Fruit fly (Drosophila melanogaster) whole organism, embryonic: ENCODE measurements around the gene SmydA-2.

ENCODE experiments used
- Adf1 ChIP-seq: fragments of 200-800 bp; sonication (Bioruptor generic); IDR thresholded peaks from 2 replicates; pipeline ENCODE4 v1.3.6; 2022; ENCODE audit warnings: missing biosample characterization, missing genetic modification characterization
- BtbVII ChIP-seq: fragments of 200-800 bp; sonication (Bioruptor generic); optimal IDR thresholded peaks from 3 replicates; lab custom pipeline; 2017; ENCODE audit warnings: missing biosample characterization, mild to moderate bottlenecking, missing genetic modification characterization
- CG10209 ChIP-seq: fragments of 200-800 bp; sonication (Bioruptor generic); optimal IDR thresholded peaks from 3 replicates; lab custom pipeline; 2017; ENCODE audit warnings: missing biosample characterization, mild to moderate bottlenecking, missing genetic modification characterization, missing genetic modification reagents
- CG10267 ChIP-seq: fragments of 200-800 bp; sonication (Bioruptor generic); optimal IDR thresholded peaks from 2 replicates; lab custom pipeline; 2018; ENCODE audit warnings: missing biosample characterization, mild to moderate bottlenecking, missing genetic modification characterization, moderate library complexity
- CG11093 ChIP-seq: fragments of 200-800 bp; sonication (Bioruptor generic); IDR thresholded peaks from 3 replicates; pipeline ENCODE4 v1.3.6; 2022; ENCODE audit warnings: missing biosample characterization, missing genetic modification characterization
- CG12155 ChIP-seq: fragments of 200-800 bp; sonication (Bioruptor generic); optimal IDR thresholded peaks from 3 replicates; lab custom pipeline; 2016; ENCODE audit warnings: missing biosample characterization, missing genetic modification characterization
- CG16815 ChIP-seq: fragments of 200-800 bp; sonication (Bioruptor generic); optimal IDR thresholded peaks from 3 replicates; lab custom pipeline; 2017; ENCODE audit warnings: missing biosample characterization, mild to moderate bottlenecking, missing genetic modification characterization
- CG17568 ChIP-seq: fragments of 200-800 bp; sonication (Bioruptor generic); optimal IDR thresholded peaks from 2 replicates; lab custom pipeline; 2018; ENCODE audit warnings: missing biosample characterization, mild to moderate bottlenecking, missing genetic modification characterization, moderate library complexity
- CG17829 ChIP-seq: fragments of 200-800 bp; optimal IDR thresholded peaks from 2 replicates; lab custom pipeline; 2019; ENCODE audit warnings: missing biosample characterization, mild to moderate bottlenecking, missing genetic modification characterization, moderate library complexity
- CG2875 ChIP-seq: fragments of 200-800 bp; sonication (Bioruptor generic); optimal IDR thresholded peaks from 2 replicates; lab custom pipeline; 2017; ENCODE audit warnings: missing biosample characterization, mild to moderate bottlenecking, missing genetic modification characterization, missing genetic modification reagents
- CG31388 ChIP-seq: fragments of 200-800 bp; sonication (Bioruptor generic); optimal IDR thresholded peaks from 2 replicates; lab custom pipeline; 2016; ENCODE audit warnings: missing biosample characterization, missing genetic modification characterization
- CG33557 ChIP-seq: fragments of 200-800 bp; sonication (Bioruptor generic); optimal IDR thresholded peaks from 2 replicates; lab custom pipeline; 2019; ENCODE audit warnings: missing biosample characterization, mild to moderate bottlenecking, missing genetic modification characterization, moderate library complexity
- CG5245 ChIP-seq: fragments of 200-800 bp; sonication (Bioruptor generic); optimal IDR thresholded peaks from 3 replicates; lab custom pipeline; 2016; ENCODE audit warnings: missing biosample characterization, missing genetic modification characterization
- CG6683 ChIP-seq: fragments of 200-800 bp; sonication (Bioruptor generic); optimal IDR thresholded peaks from 2 replicates; lab custom pipeline; 2017; ENCODE audit warnings: missing biosample characterization, mild to moderate bottlenecking, missing genetic modification characterization, missing genetic modification reagents
- CG8281 ChIP-seq: fragments of 200-800 bp; sonication (Bioruptor generic); optimal IDR thresholded peaks from 2 replicates; lab custom pipeline; 2018; ENCODE audit warnings: missing biosample characterization, mild to moderate bottlenecking, missing genetic modification characterization, moderate library complexity
- CG8924 ChIP-seq: fragments of 200-800 bp; optimal IDR thresholded peaks from 3 replicates; lab custom pipeline; 2019; ENCODE audit warnings: missing biosample characterization, mild to moderate bottlenecking, missing genetic modification characterization, moderate library complexity
- Fer1 ChIP-seq: fragments of 200-800 bp; sonication (Bioruptor generic); optimal IDR thresholded peaks from 2 replicates; lab custom pipeline; 2017; ENCODE audit warnings: missing biosample characterization, mild to moderate bottlenecking, missing genetic modification characterization
- GATAe ChIP-seq: fragments of 200-800 bp; sonication (Bioruptor generic); conservative IDR thresholded peaks from 2 replicates; pipeline ENCODE4 v1.3.6; 2022; ENCODE audit warnings: missing biosample characterization, missing genetic modification characterization
- Gsc ChIP-seq: fragments of 200-800 bp; sonication (Bioruptor generic); IDR thresholded peaks from 2 replicates; pipeline ENCODE4 v1.3.6; 2022; ENCODE audit warnings: missing biosample characterization, missing genetic modification characterization
- HHEX ChIP-seq: fragments of 200-800 bp; sonication (Bioruptor generic); optimal IDR thresholded peaks from 3 replicates; lab custom pipeline; 2017; ENCODE audit warnings: missing biosample characterization, mild to moderate bottlenecking, missing genetic modification characterization, missing genetic modification reagents
- Hey ChIP-seq: fragments of 200-800 bp; sonication (Bioruptor generic); optimal IDR thresholded peaks from 3 replicates; lab custom pipeline; 2018; ENCODE audit warnings: missing biosample characterization, mild to moderate bottlenecking, missing genetic modification characterization
- Hr3 ChIP-seq: fragments of 200-800 bp; sonication (Bioruptor generic); optimal IDR thresholded peaks from 3 replicates; lab custom pipeline; 2016; ENCODE audit warnings: missing biosample characterization, missing genetic modification characterization
- Lhr ChIP-seq: fragments of 200-800 bp; sonication (Bioruptor generic); optimal IDR thresholded peaks from 3 replicates; lab custom pipeline; 2017; ENCODE audit warnings: mild to moderate bottlenecking, missing biosample characterization, missing genetic modification reagents, missing genetic modification characterization
- Mrtf ChIP-seq: fragments of 200-800 bp; sonication (Bioruptor generic); IDR thresholded peaks from 3 replicates; pipeline ENCODE4 v1.3.6; 2022; ENCODE audit warnings: missing biosample characterization, missing genetic modification characterization
- Myb ChIP-seq: fragments of 200-800 bp; sonication (Bioruptor generic); optimal IDR thresholded peaks from 2 replicates; lab custom pipeline; 2016; ENCODE audit warnings: missing biosample characterization, missing genetic modification characterization
- NC2β ChIP-seq: fragments of 200-800 bp; sonication (Bioruptor generic); optimal IDR thresholded peaks from 2 replicates; lab custom pipeline; 2016; ENCODE audit warnings: missing biosample characterization, missing genetic modification characterization
- Six4 ChIP-seq: fragments of 200-800 bp; sonication (Bioruptor generic); optimal IDR thresholded peaks from 2 replicates; lab custom pipeline; 2016; ENCODE audit warnings: missing biosample characterization, missing genetic modification characterization
- Sox100B ChIP-seq: fragments of 200-800 bp; sonication (Bioruptor generic); optimal IDR thresholded peaks from 3 replicates; lab custom pipeline; 2018; ENCODE audit warnings: missing biosample characterization, mild to moderate bottlenecking, missing genetic modification characterization
- Stat92E ChIP-seq, 3 experiments: fragments of >200 bp in 2 of 3; fragments of 200-800 bp in 1 of 3; sonication (Bioruptor generic) in 1 of 3; optimal IDR thresholded peaks; 2 replicates each; lab custom pipeline; 2017 to 2019; ENCODE audit warnings: missing biosample characterization in 3 of 3, missing genetic modification characterization in 3 of 3, mild to moderate bottlenecking in 1 of 3, moderate library complexity in 1 of 3
- amos ChIP-seq: fragments of 200-800 bp; sonication (Bioruptor generic); IDR thresholded peaks from 2 replicates; pipeline ENCODE4 v1.3.6; 2022; ENCODE audit warnings: missing biosample characterization, missing genetic modification characterization; ENCODE audit not compliant: partially characterized antibody
- aop ChIP-seq: fragments of 200-800 bp; sonication (Bioruptor generic); IDR thresholded peaks from 2 replicates; pipeline ENCODE4 v1.3.6; 2022; ENCODE audit warnings: missing biosample characterization, missing genetic modification characterization
- bcd ChIP-seq: fragments of 200-800 bp; sonication (Bioruptor generic); optimal IDR thresholded peaks from 2 replicates; lab custom pipeline; 2017; ENCODE audit warnings: missing biosample characterization, mild to moderate bottlenecking, missing genetic modification characterization
- bowl ChIP-seq: fragments of 200-800 bp; sonication (Bioruptor generic); IDR thresholded peaks from 2 replicates; pipeline ENCODE4 v1.3.6; 2022; ENCODE audit warnings: missing biosample characterization, missing genetic modification characterization
- cad ChIP-seq: fragments of >200 bp; optimal IDR thresholded peaks from 2 replicates; lab custom pipeline; 2017; ENCODE audit warnings: missing biosample characterization, missing genetic modification characterization
- chinmo ChIP-seq: fragments of 200-800 bp; sonication (Bioruptor generic); IDR thresholded peaks from 4 replicates; pipeline ENCODE4 v1.3.6; 2022; ENCODE audit warnings: missing biosample characterization, missing genetic modification characterization; ENCODE audit not compliant: partially characterized antibody
- crc ChIP-seq: fragments of 200-800 bp; sonication (Bioruptor generic); optimal IDR thresholded peaks from 2 replicates; lab custom pipeline; 2016; ENCODE audit warnings: missing biosample characterization, missing genetic modification characterization
- fd102C ChIP-seq: fragments of 200-800 bp; sonication (Bioruptor generic); optimal IDR thresholded peaks from 2 replicates; lab custom pipeline; 2018; ENCODE audit warnings: missing biosample characterization, mild to moderate bottlenecking, missing genetic modification characterization, moderate library complexity
- gce ChIP-seq: fragments of 200-800 bp; sonication (Bioruptor generic); IDR thresholded peaks from 3 replicates; pipeline ENCODE4 v1.3.6; 2022; ENCODE audit warnings: missing biosample characterization, missing genetic modification characterization
- hbn ChIP-seq: fragments of 200-800 bp; sonication (Bioruptor generic); IDR thresholded peaks from 2 replicates; pipeline ENCODE4 v1.3.6; 2022; ENCODE audit warnings: missing biosample characterization, missing genetic modification characterization; ENCODE audit not compliant: partially characterized antibody
- lola ChIP-seq, 3 experiments: fragments of >200 bp in 2 of 3; fragments of 200-800 bp in 1 of 3; sonication (Bioruptor generic) in 1 of 3; optimal IDR thresholded peaks; 2 replicates each; lab custom pipeline; 2017 to 2019; ENCODE audit warnings: missing biosample characterization in 3 of 3, missing genetic modification characterization in 3 of 3, mild to moderate bottlenecking in 1 of 3, moderate library complexity in 1 of 3
- luna ChIP-seq: fragments of 200-800 bp; sonication (Bioruptor generic); optimal IDR thresholded peaks from 2 replicates; lab custom pipeline; 2016; ENCODE audit warnings: missing biosample characterization, missing genetic modification characterization
- nom ChIP-seq: fragments of 200-800 bp; sonication (Bioruptor generic); optimal IDR thresholded peaks from 2 replicates; lab custom pipeline; 2017; ENCODE audit warnings: missing biosample characterization, missing genetic modification characterization, mild to moderate bottlenecking, moderate library complexity, missing genetic modification reagents
- oc ChIP-seq: fragments of 200-800 bp; sonication (Bioruptor generic); optimal IDR thresholded peaks from 2 replicates; lab custom pipeline; 2018; ENCODE audit warnings: missing biosample characterization, mild to moderate bottlenecking, missing genetic modification characterization, moderate library complexity
- repo ChIP-seq: fragments of 200-800 bp; sonication (Bioruptor generic); optimal IDR thresholded peaks from 2 replicates; lab custom pipeline; 2016; ENCODE audit warnings: missing biosample characterization, missing genetic modification characterization
- scrt ChIP-seq: fragments of 200-800 bp; sonication (Bioruptor generic); optimal IDR thresholded peaks from 2 replicates; lab custom pipeline; 2018; ENCODE audit warnings: missing biosample characterization, mild to moderate bottlenecking, missing genetic modification characterization, moderate library complexity
- tap ChIP-seq: fragments of 200-800 bp; optimal IDR thresholded peaks from 3 replicates; lab custom pipeline; 2019; ENCODE audit warnings: missing biosample characterization, mild to moderate bottlenecking, missing genetic modification characterization, moderate library complexity
- tio ChIP-seq: fragments of 200-800 bp; sonication (Bioruptor generic); optimal IDR thresholded peaks from 2 replicates; lab custom pipeline; 2017; ENCODE audit warnings: missing biosample characterization, missing genetic modification characterization, inconsistent platforms
- wek ChIP-seq: fragments of 200-800 bp; sonication (Bioruptor generic); optimal IDR thresholded peaks from 3 replicates; lab custom pipeline; 2018; ENCODE audit warnings: missing biosample characterization, mild to moderate bottlenecking, missing genetic modification characterization, moderate library complexity
- zfh1 ChIP-seq: fragments of 200-800 bp; sonication (Bioruptor generic); IDR thresholded peaks from 3 replicates; pipeline ENCODE4 v1.3.6; 2022; ENCODE audit warnings: missing biosample characterization, missing genetic modification characterization

SmydA-2 gene

DNA sequence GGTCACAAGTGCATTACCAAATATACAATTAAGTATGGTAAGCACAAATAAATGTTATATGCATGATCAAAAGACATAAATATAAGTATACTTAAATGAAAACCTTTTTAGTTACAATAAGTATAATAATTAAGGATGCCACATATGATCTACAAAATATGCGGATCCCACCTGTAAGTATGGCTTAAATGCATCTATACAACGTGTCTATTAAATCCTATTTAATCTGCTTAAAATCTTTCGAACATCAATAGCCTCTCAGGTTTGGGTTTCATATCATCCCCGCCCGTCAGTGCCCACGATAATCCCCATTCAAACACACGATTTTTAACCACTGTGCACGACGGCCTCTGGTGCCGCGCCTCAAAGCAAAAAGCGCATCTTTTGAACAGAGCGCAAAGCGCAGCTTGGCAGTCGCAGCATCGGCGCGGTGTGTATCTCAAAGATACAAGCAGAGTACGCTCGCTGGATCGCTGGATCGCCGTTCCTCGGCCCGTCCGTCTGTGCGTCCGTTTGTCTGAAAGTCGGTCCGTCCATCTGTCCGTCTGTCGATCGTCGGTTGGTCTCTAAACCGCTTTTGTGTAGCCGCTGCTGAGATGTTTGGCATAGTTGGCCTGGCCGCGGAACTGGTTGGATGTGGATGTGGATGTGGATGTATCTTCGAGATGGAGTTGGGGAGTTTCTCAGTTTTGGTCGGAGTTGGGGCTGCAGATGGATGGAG, 38.8 kb upstream of the SmydA-2 start (continued):
- peak; percentile 15 for TF ChIP-seq CG33557
- TF ChIP-seq HHEX (GFP tag; lab: Kevin White, UChicago) = no peak
- no peak for TF ChIP-seq repo
- TF ChIP-seq luna (GFP tag; lab: Kevin White, UChicago) = no peak
- TF ChIP-seq Fer1 (GFP tag; lab: Kevin White, UChicago) = peak; percentile 17
- no peak for TF ChIP-seq CG6683
- no peak for TF ChIP-seq gce (GFP tag; lab: Robert Waterston, UW)
- TF ChIP-seq oc (tag; lab: Kevin White, UChicago) = peak; percentile 97
- no peak for TF ChIP-seq wek (GFP tag; lab: Kevin White, UChicago)
- peak; percentile 59 for TF ChIP-seq Sox100B
- no peak for TF ChIP-seq NC2β (GFP tag; lab: Kevin White, UChicago)
- no peak for TF ChIP-seq GATAe (GFP tag; lab: Robert Waterston, UW)
- no peak for TF ChIP-seq Mrtf (GFP tag; lab: Robert Waterston, UW)
- no peak for TF ChIP-seq fd102C (GFP tag; lab: Kevin White, UChicago)
- no peak for TF ChIP-seq BtbVII (GFP tag; lab: Kevin White, UChicago)
- TF ChIP-seq hbn (GFP tag; lab: Robert Waterston, UW) = no peak
- TF ChIP-seq chinmo = peak; percentile 66; the same call in 1 of the 4 replicates
- TF ChIP-seq CG31388 (GFP tag; lab: Kevin White, UChicago) = no peak
- no peak for TF ChIP-seq crc (GFP tag; lab: Kevin White, UChicago)
- TF ChIP-seq tap (tag; lab: Kevin White, UChicago) = peak; percentile 1
- TF ChIP-seq Hey (tag; lab: Kevin White, UChicago) = no peak
- TF ChIP-seq nom = peak; percentile 54
- TF ChIP-seq Six4 (GFP tag; lab: Kevin White, UChicago) = no peak
- no peak for TF ChIP-seq zfh1 (GFP tag; lab: Robert Waterston, UW)
- no peak for TF ChIP-seq amos (GFP tag; lab: Robert Waterston, UW)
- TF ChIP-seq CG16815 (GFP tag; lab: Kevin White, UChicago) = no peak
- TF ChIP-seq CG8281 (tag; lab: Kevin White, UChicago) = no peak
- TF ChIP-seq aop = no peak
- TF ChIP-seq tio (GFP tag; lab: Kevin White, UChicago) = peak; percentile 13
- peak; percentile 13 for TF ChIP-seq CG17829 (tag; lab: Kevin White, UChicago)
- peak; percentile 32 for TF ChIP-seq Hr3
- TF ChIP-seq CG5245 = no peak
- no peak for TF ChIP-seq Stat92E (GFP tag; optimal IDR thresholded peaks at IDR 0.05; lab: Kevin White, UChicago)
- no peak for TF ChIP-seq Lhr (GFP tag; lab: Kevin White, UChicago)
- peak in 1 of 3 experiments; percentile 19 for TF ChIP-seq lola (GFP tag; optimal IDR thresholded peaks at IDR 0.05; lab: Kevin White, UChicago)
- TF ChIP-seq CG10267 = peak; percentile 7
- TF ChIP-seq CG11093 = no peak
- TF ChIP-seq scrt = no peak
- peak; percentile 11 for TF ChIP-seq CG8924
- no peak for TF ChIP-seq cad (GFP tag; lab: Kevin White, UChicago)
- TF ChIP-seq CG2875 (GFP tag; lab: Kevin White, UChicago) = peak; percentile 47
- TF ChIP-seq Gsc (GFP tag; lab: Robert Waterston, UW) = no peak
- no peak for TF ChIP-seq Adf1
- peak; percentile 67 for TF ChIP-seq CG10209 (GFP tag; lab: Kevin White, UChicago)
- no peak for TF ChIP-seq CG17568 (GFP tag; lab: Kevin White, UChicago)
- no peak for TF ChIP-seq bowl (GFP tag; lab: Robert Waterston, UW)
- TF ChIP-seq bcd (GFP tag; lab: Kevin White, UChicago) = peak; percentile 22
- TF ChIP-seq CG12155 = peak; percentile 18
- TF ChIP-seq Myb = no peak
